Fruit fly (Drosophila melanogaster) whole organism, embryonic: ENCODE measurements around the gene CG6409.

Experiments used
- Atf-2 ChIP-seq: fragments of 200-800 bp; sonication (Bioruptor generic); optimal IDR thresholded peaks from 2 replicates; lab custom pipeline; 2016; ENCODE audit warnings: missing biosample characterization, missing genetic modification characterization
- Awh ChIP-seq: fragments of 200-800 bp; sonication (Bioruptor generic); IDR thresholded peaks from 2 replicates; pipeline ENCODE4, ENCODE4 v1.3.6; 2022; ENCODE audit warnings: missing biosample characterization, missing genetic modification characterization
- CG11723 ChIP-seq: fragments of 200-800 bp; sonication (Bioruptor generic); optimal IDR thresholded peaks from 2 replicates; lab custom pipeline; 2017; ENCODE audit warnings: missing biosample characterization, mild to moderate bottlenecking, missing genetic modification characterization
- CG12071 ChIP-seq: fragments of 200-800 bp; sonication (Bioruptor generic); optimal IDR thresholded peaks from 3 replicates; lab custom pipeline; 2018; ENCODE audit warnings: missing biosample characterization, mild to moderate bottlenecking, missing genetic modification characterization
- CG12744 ChIP-seq: fragments of 200-800 bp; sonication (Bioruptor generic); optimal IDR thresholded peaks from 2 replicates; lab custom pipeline; 2016; ENCODE audit warnings: missing biosample characterization, missing genetic modification characterization
- CG13424 ChIP-seq: fragments of 200-800 bp; sonication (Bioruptor generic); optimal IDR thresholded peaks from 2 replicates; lab custom pipeline; 2019; ENCODE audit warnings: missing biosample characterization, mild to moderate bottlenecking, missing genetic modification characterization, moderate library complexity
- CG14050 ChIP-seq: fragments of 200-800 bp; sonication (Bioruptor generic); IDR thresholded peaks from 3 replicates; pipeline ENCODE4 v1.3.6; 2022; ENCODE audit warnings: missing biosample characterization, missing genetic modification characterization
- CG14710 ChIP-seq: fragments of 200-800 bp; sonication (Bioruptor generic); optimal IDR thresholded peaks from 3 replicates; lab custom pipeline; 2019; ENCODE audit warnings: missing biosample characterization, mild to moderate bottlenecking, missing genetic modification characterization, moderate library complexity
- CG17829 ChIP-seq: fragments of 200-800 bp; optimal IDR thresholded peaks from 2 replicates; lab custom pipeline; 2019; ENCODE audit warnings: missing biosample characterization, mild to moderate bottlenecking, missing genetic modification characterization, moderate library complexity
- CG30403 ChIP-seq: fragments of 200-800 bp; sonication (Bioruptor generic); optimal IDR thresholded peaks from 3 replicates; lab custom pipeline; 2016; ENCODE audit warnings: missing biosample characterization, missing genetic modification characterization
- CG31388 ChIP-seq: fragments of 200-800 bp; sonication (Bioruptor generic); optimal IDR thresholded peaks from 2 replicates; lab custom pipeline; 2016; ENCODE audit warnings: missing biosample characterization, missing genetic modification characterization
- CG3995 ChIP-seq: fragments of 200-800 bp; sonication (Bioruptor generic); optimal IDR thresholded peaks from 3 replicates; lab custom pipeline; 2016; ENCODE audit warnings: missing biosample characterization, missing genetic modification characterization
- CG5245 ChIP-seq: fragments of 200-800 bp; sonication (Bioruptor generic); optimal IDR thresholded peaks from 3 replicates; lab custom pipeline; 2016; ENCODE audit warnings: missing biosample characterization, missing genetic modification characterization
- CG5953 ChIP-seq: fragments of 200-800 bp; sonication (Bioruptor generic); IDR thresholded peaks from 2 replicates; pipeline ENCODE4 v1.3.6; 2022; ENCODE audit warnings: missing biosample characterization, missing genetic modification characterization
- CG6272 ChIP-seq: fragments of 200-800 bp; sonication (Bioruptor generic); IDR thresholded peaks from 2 replicates; pipeline ENCODE4 v1.3.6; 2022; ENCODE audit warnings: missing biosample characterization, missing genetic modification characterization
- CG6765 ChIP-seq: fragments of 200-800 bp; sonication (Bioruptor generic); optimal IDR thresholded peaks from 3 replicates; lab custom pipeline; 2017; ENCODE audit warnings: missing biosample characterization, mild to moderate bottlenecking, missing genetic modification characterization
- CG7786 ChIP-seq: fragments of 200-800 bp; sonication (Bioruptor generic); optimal IDR thresholded peaks from 2 replicates; lab custom pipeline; 2016; ENCODE audit warnings: missing biosample characterization, missing genetic modification characterization
- CG8388 ChIP-seq: fragments of 200-800 bp; sonication (Bioruptor generic); optimal IDR thresholded peaks from 2 replicates; lab custom pipeline; 2019; ENCODE audit warnings: missing biosample characterization, mild to moderate bottlenecking, missing genetic modification characterization, moderate library complexity
- CG9817 ChIP-seq: fragments of 200-800 bp; sonication (Bioruptor generic); optimal IDR thresholded peaks from 2 replicates; lab custom pipeline; 2018; ENCODE audit warnings: missing biosample characterization, mild to moderate bottlenecking, missing genetic modification characterization, moderate library complexity
- Gsc ChIP-seq: fragments of 200-800 bp; sonication (Bioruptor generic); IDR thresholded peaks from 2 replicates; pipeline ENCODE4 v1.3.6; 2022; ENCODE audit warnings: missing biosample characterization, missing genetic modification characterization
- Hr3 ChIP-seq: fragments of 200-800 bp; sonication (Bioruptor generic); optimal IDR thresholded peaks from 3 replicates; lab custom pipeline; 2016; ENCODE audit warnings: missing biosample characterization, missing genetic modification characterization
- Hr51 ChIP-seq, 2 experiments: fragments of 200-800 bp; sonication (Bioruptor generic); optimal IDR thresholded peaks; 2 replicates in 1 of 2; 3 replicates in 1 of 2; lab custom pipeline; 2016 to 2018; ENCODE audit warnings: missing biosample characterization in 2 of 2, missing genetic modification characterization in 2 of 2, mild to moderate bottlenecking in 1 of 2, moderate library complexity in 1 of 2
- Lhr ChIP-seq: fragments of 200-800 bp; sonication (Bioruptor generic); optimal IDR thresholded peaks from 3 replicates; lab custom pipeline; 2017; ENCODE audit warnings: mild to moderate bottlenecking, missing biosample characterization, missing genetic modification reagents, missing genetic modification characterization
- MBD-R2 ChIP-seq: fragments of 200-800 bp; sonication (Bioruptor generic); IDR thresholded peaks from 2 replicates; pipeline ENCODE4 v1.3.6; 2022; ENCODE audit warnings: missing biosample characterization, missing genetic modification characterization
- Mes4 ChIP-seq: fragments of 200-800 bp; sonication (Bioruptor generic); optimal IDR thresholded peaks from 2 replicates; lab custom pipeline; 2016; ENCODE audit warnings: missing biosample characterization, missing genetic modification characterization
- Mrtf ChIP-seq: fragments of 200-800 bp; sonication (Bioruptor generic); IDR thresholded peaks from 3 replicates; pipeline ENCODE4 v1.3.6; 2022; ENCODE audit warnings: missing biosample characterization, missing genetic modification characterization
- Six4 ChIP-seq: fragments of 200-800 bp; sonication (Bioruptor generic); optimal IDR thresholded peaks from 2 replicates; lab custom pipeline; 2016; ENCODE audit warnings: missing biosample characterization, missing genetic modification characterization
- Spps ChIP-seq: fragments of 200-800 bp; sonication (Bioruptor generic); optimal IDR thresholded peaks from 2 replicates; lab custom pipeline; 2018; ENCODE audit warnings: missing biosample characterization, mild to moderate bottlenecking, missing genetic modification characterization
- ato ChIP-seq: fragments of 200-800 bp; sonication (Bioruptor generic); IDR thresholded peaks from 2 replicates; pipeline ENCODE4 v1.3.6; 2022; ENCODE audit warnings: missing biosample characterization, missing genetic modification characterization; ENCODE audit not compliant: partially characterized antibody
- br ChIP-seq: fragments of >200 bp; optimal IDR thresholded peaks from 2 replicates; lab custom pipeline; 2017
- chn ChIP-seq: fragments of 200-800 bp; sonication (Bioruptor generic); optimal IDR thresholded peaks from 2 replicates; lab custom pipeline; 2016; ENCODE audit warnings: missing biosample characterization, missing genetic modification characterization
- ci ChIP-seq: fragments of 200-800 bp; sonication (Bioruptor generic); IDR thresholded peaks from 3 replicates; pipeline ENCODE4 v1.3.6; 2022; ENCODE audit warnings: missing biosample characterization, missing genetic modification characterization
- crol ChIP-seq: fragments of 200-800 bp; sonication (Bioruptor generic); IDR thresholded peaks from 2 replicates; pipeline ENCODE4 v1.3.6; 2022; ENCODE audit warnings: missing biosample characterization, missing genetic modification characterization
- dimm ChIP-seq: fragments of 200-800 bp; sonication (Bioruptor generic); IDR thresholded peaks from 2 replicates; pipeline ENCODE4 v1.3.6; 2022; ENCODE audit warnings: missing biosample characterization, missing genetic modification characterization
- disco-r ChIP-seq: fragments of 200-800 bp; sonication (Bioruptor generic); optimal IDR thresholded peaks from 2 replicates; lab custom pipeline; 2016; ENCODE audit warnings: missing biosample characterization, missing genetic modification characterization
- dmrt11E ChIP-seq: fragments of 200-800 bp; sonication (Bioruptor generic); optimal IDR thresholded peaks from 3 replicates; lab custom pipeline; 2018; ENCODE audit warnings: missing biosample characterization, mild to moderate bottlenecking, missing genetic modification characterization, moderate library complexity
- emc ChIP-seq: fragments of 200-800 bp; sonication (Bioruptor generic); optimal IDR thresholded peaks from 2 replicates; lab custom pipeline; 2016; ENCODE audit warnings: missing biosample characterization, missing genetic modification characterization
- ewg ChIP-seq: fragments of 200-800 bp; sonication (Bioruptor generic); optimal IDR thresholded peaks from 3 replicates; lab custom pipeline; 2017; ENCODE audit warnings: mild to moderate bottlenecking, missing biosample characterization, missing genetic modification reagents, missing genetic modification characterization
- exex ChIP-seq: fragments of 200-800 bp; sonication (Bioruptor generic); optimal IDR thresholded peaks from 4 replicates; lab custom pipeline; 2018; ENCODE audit warnings: missing biosample characterization, mild to moderate bottlenecking, missing genetic modification characterization, moderate library complexity
- fd102C ChIP-seq: fragments of 200-800 bp; sonication (Bioruptor generic); optimal IDR thresholded peaks from 2 replicates; lab custom pipeline; 2018; ENCODE audit warnings: missing biosample characterization, mild to moderate bottlenecking, missing genetic modification characterization, moderate library complexity
- fd64A ChIP-seq: fragments of 200-800 bp; sonication (Bioruptor generic); optimal IDR thresholded peaks from 3 replicates; lab custom pipeline; 2018; ENCODE audit warnings: missing biosample characterization, mild to moderate bottlenecking, missing genetic modification characterization
- grau ChIP-seq: fragments of 200-800 bp; optimal IDR thresholded peaks from 3 replicates; lab custom pipeline; 2019; ENCODE audit warnings: missing biosample characterization, mild to moderate bottlenecking, missing genetic modification characterization, moderate library complexity
- jing ChIP-seq: fragments of 200-800 bp; sonication (Bioruptor generic); optimal IDR thresholded peaks from 2 replicates; lab custom pipeline; 2018; ENCODE audit warnings: missing biosample characterization, mild to moderate bottlenecking, missing genetic modification characterization
- lola ChIP-seq, 3 experiments: fragments of >200 bp in 2 of 3; fragments of 200-800 bp in 1 of 3; sonication (Bioruptor generic) in 1 of 3; optimal IDR thresholded peaks; 2 replicates each; lab custom pipeline; 2017 to 2019; ENCODE audit warnings: missing biosample characterization in 3 of 3, missing genetic modification characterization in 3 of 3, mild to moderate bottlenecking in 1 of 3, moderate library complexity in 1 of 3
- psq ChIP-seq: fragments of 200-800 bp; sonication (Bioruptor generic); optimal IDR thresholded peaks from 2 replicates; lab custom pipeline; 2017; ENCODE audit warnings: missing biosample characterization, missing genetic modification characterization
- pzg ChIP-seq: fragments of 200-800 bp; sonication (Bioruptor generic); optimal IDR thresholded peaks from 3 replicates; lab custom pipeline; 2018; ENCODE audit warnings: missing biosample characterization, mild to moderate bottlenecking, missing genetic modification characterization, moderate library complexity
- ranshi ChIP-seq: fragments of 200-800 bp; sonication (Bioruptor generic); IDR thresholded peaks from 2 replicates; pipeline ENCODE4 v1.3.6; 2022; ENCODE audit warnings: missing biosample characterization, missing genetic modification characterization
- sens ChIP-seq: fragments of 200-800 bp; sonication (Bioruptor generic); peaks from one replicate; lab custom pipeline; 2016; ENCODE audit warnings: missing biosample characterization, missing genetic modification characterization
- tgo ChIP-seq: fragments of 200-800 bp; sonication (Bioruptor generic); IDR thresholded peaks from 3 replicates; pipeline ENCODE4 v1.3.6; 2022; ENCODE audit warnings: missing biosample characterization, missing genetic modification characterization
- usp ChIP-seq: fragments of >200 bp; optimal IDR thresholded peaks from 2 replicates; lab custom pipeline; 2017; ENCODE audit warnings: missing biosample characterization, missing genetic modification characterization
- wor ChIP-seq: fragments of 200-800 bp; sonication (Bioruptor generic); IDR thresholded peaks from 2 replicates; pipeline ENCODE4 v1.3.6; 2022; ENCODE audit warnings: missing biosample characterization, missing genetic modification characterization

Gene CG6409

dm6 chr3L:10860042-10860643, 22.0 kb downstream of the CG6409 start (continued):
- TF ChIP-seq CG5245 (GFP tag; lab: Kevin White, UChicago) (no peak), CG31388 (GFP tag; lab: Kevin White, UChicago) (no peak), jing (GFP tag; lab: Kevin White, UChicago) (no peak), CG14710 (tag; lab: Kevin White, UChicago) (no peak), emc (no peak), chn (peak; percentile 33), Mes4 (no peak), tgo (GFP tag; lab: Robert Waterston, UW) (0 out of 3 replicates have a peak, but pooled peaks have one; percentile 33), ato (no peak), CG12071 (GFP tag; lab: Kevin White, UChicago) (no peak), disco-r (GFP tag; lab: Kevin White, UChicago) (no peak), Lhr (GFP tag; lab: Kevin White, UChicago) (no peak), exex (tag; lab: Kevin White, UChicago) (no peak), CG12744 (GFP tag; lab: Kevin White, UChicago) (no peak), CG3995 (GFP tag; lab: Kevin White, UChicago) (no peak), Spps (tag; lab: Kevin White, UChicago) (no peak), ewg (GFP tag; lab: Kevin White, UChicago) (no peak), MBD-R2 (no peak), dimm (GFP tag; lab: Robert Waterston, UW) (no peak), ci (peak; percentile 69), grau (tag; lab: Kevin White, UChicago) (peak; percentile 50), fd64A (GFP tag; lab: Kevin White, UChicago) (no peak), Hr3 (GFP tag; lab: Kevin White, UChicago) (no peak), CG9817 (tag; lab: Kevin White, UChicago) (no peak), br (no peak), pzg (no peak), CG13424 (tag; lab: Kevin White, UChicago) (no peak), crol (GFP tag; lab: Robert Waterston, UW) (peak; percentile 21; the same call in 1 of the 2 replicates), psq (GFP tag; lab: Kevin White, UChicago) (peak; percentile 11), CG5953 (GFP tag; lab: Robert Waterston, UW) (no peak), CG6272 (no peak), CG8388 (no peak), Six4 (GFP tag; lab: Kevin White, UChicago) (no peak), Gsc (GFP tag; lab: Robert Waterston, UW) (no peak), ranshi (GFP tag; lab: Robert Waterston, UW) (peak; percentile 5; the same call in 1 of the 2 replicates), lola (GFP tag; optimal IDR thresholded peaks at IDR 0.05; lab: Kevin White, UChicago) (peak in 1 of 3 experiments; percentile 4), fd102C (GFP tag; lab: Kevin White, UChicago) (no peak), usp (GFP tag; lab: Kevin White, UChicago) (no peak), dmrt11E (tag; lab: Kevin White, UChicago) (no peak), Mrtf (GFP tag; lab: Robert Waterston, UW) (no peak), Atf-2 (GFP tag; lab: Kevin White, UChicago) (no peak), CG17829 (tag; lab: Kevin White, UChicago) (peak; percentile 36), CG30403 (GFP tag; lab: Kevin White, UChicago) (no peak), sens (peak; percentile 70), CG7786 (GFP tag; lab: Kevin White, UChicago) (no peak), CG11723 (GFP tag; lab: Kevin White, UChicago) (no peak), Hr51 (GFP tag; optimal IDR thresholded peaks at IDR 0.05; lab: Kevin White, UChicago) (no peak), CG6765 (GFP tag; lab: Kevin White, UChicago) (no peak), CG14050 (GFP tag; lab: Robert Waterston, UW) (no peak), wor (GFP tag; lab: Robert Waterston, UW) (no peak), Awh (GFP tag; lab: Robert Waterston, UW) (0 out of 2 replicates have a peak, but pooled peaks have one; percentile 39)
